Fruit fly (Drosophila melanogaster): Measurements from ENCODE around the gene Epg5.

DNA sequence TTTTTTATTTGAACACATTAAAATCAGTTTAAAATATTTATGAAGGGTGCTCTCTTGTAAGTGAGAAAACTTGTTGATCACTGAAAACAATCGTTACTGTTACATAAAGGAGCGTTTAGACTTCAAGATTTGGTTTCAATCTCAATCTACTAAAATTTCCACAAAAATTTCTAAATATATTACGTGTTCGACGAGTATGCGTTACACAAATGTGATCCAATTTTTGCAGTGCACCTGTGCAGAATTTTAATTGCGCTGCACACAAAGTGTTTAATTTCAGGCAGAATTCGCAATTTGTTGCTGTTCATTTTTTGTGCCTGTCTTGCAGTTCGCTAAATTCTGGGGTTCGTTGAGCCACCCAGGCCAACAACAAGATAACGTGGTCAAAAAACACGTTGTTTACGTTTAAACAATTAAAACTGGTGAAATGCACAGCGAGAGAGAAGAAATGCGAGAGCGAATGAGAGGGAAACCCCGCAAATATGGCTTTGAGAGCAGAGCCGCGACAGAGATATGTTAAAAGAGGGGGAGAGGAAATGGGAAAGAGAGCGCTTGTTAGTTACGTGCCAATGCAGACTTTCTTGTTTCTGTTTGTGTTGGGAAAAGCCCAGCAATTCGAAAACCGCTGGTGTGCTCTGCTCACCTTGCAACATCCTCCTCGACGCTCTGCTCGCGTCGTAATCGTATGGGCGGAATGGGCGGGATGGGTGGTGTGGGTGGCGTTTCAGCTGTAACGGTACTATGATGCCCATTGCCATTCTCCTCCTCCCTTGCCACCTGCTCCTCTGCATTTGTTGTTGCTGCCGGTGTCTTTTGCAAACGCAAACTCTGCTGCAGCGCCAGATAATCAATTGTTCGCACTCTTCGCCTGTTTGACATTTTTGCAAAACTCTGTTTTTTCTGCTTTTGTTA lies 16.1 kb downstream of the Epg5 start:
- no peak for TF ChIP-seq CG5204 (GFP tag; optimal IDR thresholded peaks at IDR 0.05)
- TF ChIP-seq kay (GFP tag; ENCODE audit: borderline replicate concordance), result no peak
- no peak for TF ChIP-seq CG33017 (tag; optimal IDR thresholded peaks at IDR 0.05)
- no peak for TF ChIP-seq bab1 (GFP tag; optimal IDR thresholded peaks at IDR 0.05)
- no peak for TF ChIP-seq CG1620 (GFP tag; optimal IDR thresholded peaks at IDR 0.05)
- TF ChIP-seq CG7045 (GFP tag; optimal IDR thresholded peaks at IDR 0.05), result no peak
- peak; percentile 61 for TF ChIP-seq CG14711 (tag; optimal IDR thresholded peaks at IDR 0.05)
- no peak for TF ChIP-seq Clk (GFP tag; optimal IDR thresholded peaks at IDR 0.05)
- no peak for TF ChIP-seq cic (GFP tag; optimal IDR thresholded peaks at IDR 0.05)
- TF ChIP-seq Crg-1 (GFP tag; optimal IDR thresholded peaks at IDR 0.05), result no peak
- peak; percentile 88 for TF ChIP-seq pad (GFP tag; optimal IDR thresholded peaks at IDR 0.05)
- peak; percentile 41 for TF ChIP-seq CG7101 (tag; optimal IDR thresholded peaks at IDR 0.05)
- TF ChIP-seq Hr96 (GFP tag; optimal IDR thresholded peaks at IDR 0.05), result no peak
